Fruit fly (Drosophila melanogaster) whole organism, embryonic: ENCODE measurements around the gene Mgat4a.

Experiments used
- Abd-B ChIP-seq: fragments of 200-800 bp; sonication (Bioruptor generic); optimal IDR thresholded peaks from 2 replicates; lab custom pipeline; 2018; ENCODE audit warnings: missing biosample characterization, mild to moderate bottlenecking, missing genetic modification characterization, moderate library complexity
- B-H2 ChIP-seq: fragments of 200-800 bp; sonication (Bioruptor generic); optimal IDR thresholded peaks from 2 replicates; lab custom pipeline; 2018; ENCODE audit warnings: missing biosample characterization, mild to moderate bottlenecking, missing genetic modification characterization
- Blimp-1 ChIP-seq: fragments of 200-800 bp; sonication (Bioruptor generic); optimal IDR thresholded peaks from 3 replicates; lab custom pipeline; 2018; ENCODE audit warnings: missing biosample characterization, missing genetic modification characterization, mild to moderate bottlenecking, moderate library complexity, missing genetic modification reagents
- CG10979 ChIP-seq: fragments of 200-800 bp; sonication (Bioruptor generic); optimal IDR thresholded peaks from 2 replicates; lab custom pipeline; 2018; ENCODE audit warnings: missing biosample characterization, mild to moderate bottlenecking, missing genetic modification characterization, moderate library complexity
- CG11093 ChIP-seq: fragments of 200-800 bp; sonication (Bioruptor generic); IDR thresholded peaks from 3 replicates; pipeline ENCODE4 v1.3.6; 2022; ENCODE audit warnings: missing biosample characterization, missing genetic modification characterization
- CG12155 ChIP-seq: fragments of 200-800 bp; sonication (Bioruptor generic); optimal IDR thresholded peaks from 3 replicates; lab custom pipeline; 2016; ENCODE audit warnings: missing biosample characterization, missing genetic modification characterization
- CG12769 ChIP-seq: fragments of 200-800 bp; sonication (Bioruptor generic); optimal IDR thresholded peaks from 2 replicates; lab custom pipeline; 2019; ENCODE audit warnings: missing biosample characterization, mild to moderate bottlenecking, missing genetic modification characterization, moderate library complexity
- CG14050 ChIP-seq: fragments of 200-800 bp; sonication (Bioruptor generic); IDR thresholded peaks from 3 replicates; pipeline ENCODE4 v1.3.6; 2022; ENCODE audit warnings: missing biosample characterization, missing genetic modification characterization
- CG14667 ChIP-seq: fragments of 200-800 bp; sonication (Bioruptor generic); IDR thresholded peaks from 2 replicates; pipeline ENCODE4 v1.3.6; 2022; ENCODE audit warnings: missing biosample characterization, missing genetic modification characterization
- CG14965 ChIP-seq: fragments of 200-800 bp; sonication (Bioruptor generic); optimal IDR thresholded peaks from 2 replicates; lab custom pipeline; 2016; ENCODE audit warnings: missing biosample characterization, missing genetic modification characterization, borderline replicate concordance
- CG15269 ChIP-seq: fragments of 200-800 bp; sonication (Bioruptor generic); optimal IDR thresholded peaks from 2 replicates; lab custom pipeline; 2018; ENCODE audit warnings: missing biosample characterization, mild to moderate bottlenecking, missing genetic modification characterization, moderate library complexity
- CG16863 ChIP-seq: fragments of 200-800 bp; sonication (Bioruptor generic); optimal IDR thresholded peaks from 3 replicates; lab custom pipeline; 2016; ENCODE audit warnings: missing biosample characterization, missing genetic modification characterization
- CG17328 ChIP-seq: fragments of 200-800 bp; sonication (Bioruptor generic); IDR thresholded peaks from 2 replicates; pipeline ENCODE4 v1.3.6; 2022; ENCODE audit warnings: missing biosample characterization, missing genetic modification characterization
- CG2120 ChIP-seq: fragments of 200-800 bp; sonication (Bioruptor generic); optimal IDR thresholded peaks from 3 replicates; lab custom pipeline; 2016; ENCODE audit warnings: missing biosample characterization, missing genetic modification characterization
- CG31441 ChIP-seq: fragments of 200-800 bp; sonication (Bioruptor generic); IDR thresholded peaks from 2 replicates; pipeline ENCODE4 v1.3.6; 2022; ENCODE audit warnings: missing biosample characterization, missing genetic modification characterization
- CG34376 ChIP-seq: fragments of 200-800 bp; sonication (Bioruptor generic); optimal IDR thresholded peaks from 2 replicates; lab custom pipeline; 2018; ENCODE audit warnings: missing biosample characterization, mild to moderate bottlenecking, missing genetic modification characterization
- CG3995 ChIP-seq: fragments of 200-800 bp; sonication (Bioruptor generic); optimal IDR thresholded peaks from 3 replicates; lab custom pipeline; 2016; ENCODE audit warnings: missing biosample characterization, missing genetic modification characterization
- CG6175 ChIP-seq: fragments of 200-800 bp; sonication (Bioruptor generic); IDR thresholded peaks from 3 replicates; pipeline ENCODE4 v1.3.6; 2022; ENCODE audit warnings: missing biosample characterization, missing genetic modification characterization
- CG6765 ChIP-seq: fragments of 200-800 bp; sonication (Bioruptor generic); optimal IDR thresholded peaks from 3 replicates; lab custom pipeline; 2017; ENCODE audit warnings: missing biosample characterization, mild to moderate bottlenecking, missing genetic modification characterization
- CG7372 ChIP-seq: fragments of 200-800 bp; sonication (Bioruptor generic); IDR thresholded peaks from 2 replicates; pipeline ENCODE4 v1.3.6; 2022; ENCODE audit warnings: missing biosample characterization, missing genetic modification characterization
- CG8290 ChIP-seq, 3 experiments: fragments of 200-800 bp; sonication (Bioruptor generic); optimal IDR thresholded peaks; 2 replicates each; lab custom pipeline; 2016 to 2019; ENCODE audit warnings: missing biosample characterization in 3 of 3, missing genetic modification characterization in 3 of 3, mild to moderate bottlenecking in 2 of 3, moderate library complexity in 1 of 3
- Chrac-16 ChIP-seq: fragments of 200-800 bp; sonication (Bioruptor generic); optimal IDR thresholded peaks from 3 replicates; lab custom pipeline; 2016; ENCODE audit warnings: missing biosample characterization, missing genetic modification characterization
- Doc3 ChIP-seq: fragments of 200-800 bp; sonication (Bioruptor generic); IDR thresholded peaks from 3 replicates; pipeline ENCODE4 v1.3.6; 2022; ENCODE audit warnings: missing biosample characterization, missing genetic modification characterization; ENCODE audit not compliant: partially characterized antibody
- Drgx ChIP-seq: fragments of 200-800 bp; sonication (Bioruptor generic); IDR thresholded peaks from 2 replicates; pipeline ENCODE4 v1.3.6; 2022; ENCODE audit warnings: missing biosample characterization, missing genetic modification characterization
- Ets97D ChIP-seq: fragments of 200-800 bp; sonication (Bioruptor generic); optimal IDR thresholded peaks from 3 replicates; lab custom pipeline; 2016; ENCODE audit warnings: missing biosample characterization, missing genetic modification characterization
- Gsc ChIP-seq: fragments of 200-800 bp; sonication (Bioruptor generic); IDR thresholded peaks from 2 replicates; pipeline ENCODE4 v1.3.6; 2022; ENCODE audit warnings: missing biosample characterization, missing genetic modification characterization
- Gug ChIP-seq: fragments of 200-800 bp; sonication (Bioruptor generic); IDR thresholded peaks from 4 replicates; pipeline ENCODE4 v1.3.6; 2022; ENCODE audit warnings: missing biosample characterization, missing genetic modification characterization
- Hand ChIP-seq: fragments of 200-800 bp; sonication (Bioruptor generic); optimal IDR thresholded peaks from 2 replicates; lab custom pipeline; 2017; ENCODE audit warnings: mild to moderate bottlenecking, missing biosample characterization, missing genetic modification reagents, missing genetic modification characterization
- Hmr ChIP-seq: fragments of 200-800 bp; sonication (Bioruptor generic); optimal IDR thresholded peaks from 3 replicates; lab custom pipeline; 2017; ENCODE audit warnings: mild to moderate bottlenecking, missing biosample characterization, missing genetic modification reagents, missing genetic modification characterization
- Nf-YA ChIP-seq: fragments of 200-800 bp; sonication (Bioruptor generic); IDR thresholded peaks from 2 replicates; pipeline ENCODE4 v1.3.6; 2022; ENCODE audit warnings: missing biosample characterization, missing genetic modification characterization
- Opbp ChIP-seq: fragments of 200-800 bp; sonication (Bioruptor generic); IDR thresholded peaks from 3 replicates; pipeline ENCODE4 v1.3.6; 2022; ENCODE audit warnings: missing biosample characterization, missing genetic modification characterization; ENCODE audit not compliant: partially characterized antibody
- ac ChIP-seq: fragments of 200-800 bp; sonication (Bioruptor generic); optimal IDR thresholded peaks from 3 replicates; lab custom pipeline; 2017; ENCODE audit warnings: missing biosample characterization, mild to moderate bottlenecking, missing genetic modification characterization
- ato ChIP-seq: fragments of 200-800 bp; sonication (Bioruptor generic); IDR thresholded peaks from 2 replicates; pipeline ENCODE4 v1.3.6; 2022; ENCODE audit warnings: missing biosample characterization, missing genetic modification characterization; ENCODE audit not compliant: partially characterized antibody
- bcd ChIP-seq: fragments of 200-800 bp; sonication (Bioruptor generic); optimal IDR thresholded peaks from 2 replicates; lab custom pipeline; 2017; ENCODE audit warnings: missing biosample characterization, mild to moderate bottlenecking, missing genetic modification characterization
- br ChIP-seq: fragments of >200 bp; optimal IDR thresholded peaks from 2 replicates; lab custom pipeline; 2017
- chn ChIP-seq: fragments of 200-800 bp; sonication (Bioruptor generic); optimal IDR thresholded peaks from 2 replicates; lab custom pipeline; 2016; ENCODE audit warnings: missing biosample characterization, missing genetic modification characterization
- ci ChIP-seq: fragments of 200-800 bp; sonication (Bioruptor generic); IDR thresholded peaks from 3 replicates; pipeline ENCODE4 v1.3.6; 2022; ENCODE audit warnings: missing biosample characterization, missing genetic modification characterization
- corto ChIP-seq: fragments of 200-800 bp; sonication (Bioruptor generic); optimal IDR thresholded peaks from 2 replicates; lab custom pipeline; 2016; ENCODE audit warnings: missing biosample characterization, mild to moderate bottlenecking, missing genetic modification characterization, moderate library complexity
- dmrt11E ChIP-seq: fragments of 200-800 bp; sonication (Bioruptor generic); optimal IDR thresholded peaks from 3 replicates; lab custom pipeline; 2018; ENCODE audit warnings: missing biosample characterization, mild to moderate bottlenecking, missing genetic modification characterization, moderate library complexity
- dysf ChIP-seq: fragments of 200-800 bp; sonication (Bioruptor generic); IDR thresholded peaks from 3 replicates; pipeline ENCODE4 v1.3.6; 2022; ENCODE audit warnings: missing biosample characterization, missing genetic modification characterization
- en ChIP-seq: fragments of 200-800 bp; sonication (Bioruptor generic); optimal IDR thresholded peaks from 2 replicates; lab custom pipeline; 2016; ENCODE audit warnings: missing biosample characterization, missing genetic modification characterization
- fru ChIP-seq: fragments of >200 bp; optimal IDR thresholded peaks from 2 replicates; lab custom pipeline; 2017
- gsb ChIP-seq: fragments of 200-800 bp; sonication (Bioruptor generic); IDR thresholded peaks from 2 replicates; pipeline ENCODE4 v1.3.6; 2022; ENCODE audit warnings: missing biosample characterization, missing genetic modification characterization
- pfk ChIP-seq: fragments of 200-800 bp; sonication (Bioruptor generic); optimal IDR thresholded peaks from 2 replicates; lab custom pipeline; 2018; ENCODE audit warnings: missing biosample characterization, mild to moderate bottlenecking, missing genetic modification characterization, moderate library complexity
- rib ChIP-seq: fragments of 200-800 bp; sonication (Bioruptor generic); IDR thresholded peaks from 2 replicates; pipeline ENCODE4 v1.3.6; 2022; ENCODE audit warnings: missing biosample characterization, missing genetic modification characterization
- so ChIP-seq: fragments of 200-800 bp; sonication (Bioruptor generic); IDR thresholded peaks from 3 replicates; pipeline ENCODE4 v1.3.6; 2022; ENCODE audit warnings: missing biosample characterization, missing genetic modification characterization
- sug ChIP-seq: fragments of 200-800 bp; optimal IDR thresholded peaks from 2 replicates; lab custom pipeline; 2019; ENCODE audit warnings: missing biosample characterization, mild to moderate bottlenecking, missing genetic modification characterization, moderate library complexity
- tin ChIP-seq: fragments of 200-800 bp; sonication (Bioruptor generic); optimal IDR thresholded peaks from 3 replicates; lab custom pipeline; 2016; ENCODE audit warnings: missing biosample characterization, missing genetic modification characterization
- wek ChIP-seq: fragments of 200-800 bp; sonication (Bioruptor generic); optimal IDR thresholded peaks from 3 replicates; lab custom pipeline; 2018; ENCODE audit warnings: missing biosample characterization, mild to moderate bottlenecking, missing genetic modification characterization, moderate library complexity
- yki ChIP-seq: fragments of >200 bp; optimal IDR thresholded peaks from 3 replicates; lab custom pipeline; 2018

Mgat4a gene

DNA sequence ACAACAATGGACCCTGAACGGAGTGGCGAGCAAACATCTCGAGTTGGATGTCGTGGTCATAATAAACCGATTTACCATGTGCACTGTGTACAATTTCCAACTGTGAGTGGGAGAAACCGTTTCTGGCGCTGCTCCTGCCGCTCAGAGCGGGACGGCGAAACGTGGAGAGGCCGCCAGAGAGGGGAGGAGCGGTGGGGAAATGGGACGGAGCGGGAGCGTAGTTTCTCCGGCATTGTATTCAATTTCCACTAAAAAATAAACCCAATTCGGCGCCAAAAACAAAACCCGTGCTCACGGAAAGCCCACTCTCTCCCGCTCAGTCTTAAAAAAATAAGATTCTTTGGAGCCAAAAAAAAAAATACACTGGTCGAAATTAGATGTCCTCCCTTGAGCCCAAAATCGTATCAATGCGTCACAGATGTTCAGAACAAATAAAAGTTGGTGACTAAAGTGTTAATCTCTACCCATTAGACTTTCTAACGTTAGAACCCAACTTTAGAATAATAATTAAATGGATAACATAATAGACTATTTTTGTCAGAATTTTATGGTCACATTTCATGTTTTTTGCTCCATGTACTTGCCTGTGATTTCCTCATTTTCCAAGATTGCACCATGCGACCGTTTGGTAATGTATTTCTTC is 1.7 kb upstream of the Mgat4a start (continued):
- peak; percentile 66 for TF ChIP-seq dysf (GFP tag; lab: Robert Waterston, UW)
- no peak for TF ChIP-seq CG34376
- no peak for TF ChIP-seq fru
- peak; percentile 75 for TF ChIP-seq Blimp-1
- TF ChIP-seq CG6765 (GFP tag; lab: Kevin White, UChicago), result peak; percentile 62
- TF ChIP-seq Ets97D, result no peak
- TF ChIP-seq CG14050 (GFP tag; lab: Robert Waterston, UW), result peak; percentile 17; the same call in 1 of the 3 replicates
- no peak for TF ChIP-seq sug (tag; lab: Kevin White, UChicago)
- peak; percentile 68 for TF ChIP-seq CG3995
- peak; percentile 58; the same call in 2 of the 4 replicates for TF ChIP-seq Gug
- peak; percentile 71; the same call in 1 of the 2 replicates for TF ChIP-seq CG31441 (GFP tag; lab: Robert Waterston, UW)
- no peak for TF ChIP-seq Doc3 (GFP tag; lab: Robert Waterston, UW)
- TF ChIP-seq gsb (GFP tag; lab: Robert Waterston, UW), result no peak
- no peak for TF ChIP-seq Nf-YA (GFP tag; lab: Robert Waterston, UW)
- peak; percentile 69 for TF ChIP-seq CG12155 (GFP tag; lab: Kevin White, UChicago)
- no peak for TF ChIP-seq br (lab: Kevin White, UChicago)
- peak; percentile 56 for TF ChIP-seq dmrt11E (tag; lab: Kevin White, UChicago)
- peak; percentile 50 for TF ChIP-seq tin
- no peak for TF ChIP-seq B-H2 (GFP tag; lab: Kevin White, UChicago)
- TF ChIP-seq chn (GFP tag; lab: Kevin White, UChicago), result peak; percentile 64
- TF ChIP-seq CG12769 (tag; lab: Kevin White, UChicago), result peak; percentile 91
- peak; percentile 77 for TF ChIP-seq CG15269
- peak; percentile 64; the same call in 1 of the 2 replicates for TF ChIP-seq Drgx (GFP tag; lab: Robert Waterston, UW)
- TF ChIP-seq Opbp, result peak; percentile 44; the same call in 1 of the 3 replicates
- 0 out of 3 replicates have a peak, but pooled peaks have one; percentile 25 for TF ChIP-seq CG11093 (GFP tag; lab: Robert Waterston, UW)
- no peak for TF ChIP-seq rib (GFP tag; lab: Robert Waterston, UW)
- peak; percentile 67 for TF ChIP-seq bcd (GFP tag; lab: Kevin White, UChicago)
- TF ChIP-seq ac (GFP tag; lab: Kevin White, UChicago), result no peak
- TF ChIP-seq Hmr, result peak; percentile 72
- TF ChIP-seq CG10979 (tag; lab: Kevin White, UChicago), result peak; percentile 75
- peak; percentile 24 for TF ChIP-seq CG16863 (GFP tag; lab: Kevin White, UChicago)
- TF ChIP-seq CG8290 (GFP tag; optimal IDR thresholded peaks at IDR 0.05; lab: Kevin White, UChicago), result peak; percentile 2
- peak in 1 of 2 experiments; percentile 64 for TF ChIP-seq CG8290 (tag; optimal IDR thresholded peaks at IDR 0.05; lab: Kevin White, UChicago)
- no peak for TF ChIP-seq CG6175 (GFP tag; lab: Robert Waterston, UW)
- TF ChIP-seq CG14667 (GFP tag; lab: Robert Waterston, UW), result no peak
- TF ChIP-seq CG2120 (GFP tag; lab: Kevin White, UChicago), result peak; percentile 83
- peak; percentile 21 for TF ChIP-seq Hand (GFP tag; lab: Kevin White, UChicago)
- peak; percentile 76 for TF ChIP-seq yki
- peak; percentile 55; the same call in 2 of the 3 replicates for TF ChIP-seq so (GFP tag; lab: Robert Waterston, UW)
- peak; percentile 65 for TF ChIP-seq Chrac-16 (GFP tag; lab: Kevin White, UChicago)
- TF ChIP-seq wek (GFP tag; lab: Kevin White, UChicago), result no peak
- TF ChIP-seq CG17328 (GFP tag; lab: Robert Waterston, UW), result peak; percentile 69; the same call in 1 of the 2 replicates
- TF ChIP-seq ci (GFP tag; lab: Robert Waterston, UW), result peak; percentile 82
- TF ChIP-seq ato (GFP tag; lab: Robert Waterston, UW), result peak; percentile 51; the same call in 1 of the 2 replicates
- no peak for TF ChIP-seq CG7372 (GFP tag; lab: Robert Waterston, UW)
- no peak for TF ChIP-seq pfk (GFP tag; lab: Kevin White, UChicago)
- TF ChIP-seq corto (GFP tag; lab: Kevin White, UChicago), result no peak
- TF ChIP-seq Gsc (GFP tag; lab: Robert Waterston, UW), result no peak
- TF ChIP-seq CG14965 (GFP tag; lab: Kevin White, UChicago), result no peak
- no peak for TF ChIP-seq Abd-B (GFP tag; lab: Kevin White, UChicago)
- TF ChIP-seq en (GFP tag; lab: Kevin White, UChicago), result peak; percentile 53
